Worm (Caenorhabditis elegans): ENCODE results near the gene rpb-12.

rpb-12 gene

DNA sequence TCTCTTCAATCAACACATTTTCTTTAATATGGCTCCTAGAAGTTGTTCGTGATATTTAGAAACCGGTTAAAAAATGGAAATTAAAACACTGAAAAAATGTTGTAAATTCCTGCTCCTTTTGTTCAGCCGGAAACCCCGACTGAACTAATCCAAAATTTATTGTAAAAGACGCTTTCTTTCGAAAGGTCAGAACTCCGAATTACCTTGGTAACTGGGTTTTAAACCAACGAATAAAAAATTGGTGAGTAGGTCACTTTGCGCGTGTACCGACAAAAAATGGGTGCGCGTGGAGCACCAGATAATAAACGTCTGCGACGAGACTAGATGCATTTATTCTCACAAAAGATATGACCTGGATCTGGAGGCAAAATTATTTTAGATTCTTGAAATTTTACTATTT, 16.1 kb downstream of the rpb-12 start:
- TF ChIP-seq tbx-37 (GFP tag; conservative IDR thresholded peaks at IDR 0.05) (no peak), pes-1 (GFP tag; IDR thresholded peaks at IDR 0.05) (no peak), ama-1 (optimal IDR thresholded peaks at IDR 0.05) (no peak), flt-1 (GFP tag; IDR thresholded peaks at IDR 0.05) (no peak), F13C5.2 (tag; optimal IDR thresholded peaks at IDR 0.05) (no peak), sea-1 (GFP tag; conservative IDR thresholded peaks at IDR 0.05) (no peak), hnd-1 (tag; optimal IDR thresholded peaks at IDR 0.05) (no peak), tra-4 (tag; optimal IDR thresholded peaks at IDR 0.05) (no peak), ceh-13 (GFP tag; optimal IDR thresholded peaks at IDR 0.05) (no peak)

DNA sequence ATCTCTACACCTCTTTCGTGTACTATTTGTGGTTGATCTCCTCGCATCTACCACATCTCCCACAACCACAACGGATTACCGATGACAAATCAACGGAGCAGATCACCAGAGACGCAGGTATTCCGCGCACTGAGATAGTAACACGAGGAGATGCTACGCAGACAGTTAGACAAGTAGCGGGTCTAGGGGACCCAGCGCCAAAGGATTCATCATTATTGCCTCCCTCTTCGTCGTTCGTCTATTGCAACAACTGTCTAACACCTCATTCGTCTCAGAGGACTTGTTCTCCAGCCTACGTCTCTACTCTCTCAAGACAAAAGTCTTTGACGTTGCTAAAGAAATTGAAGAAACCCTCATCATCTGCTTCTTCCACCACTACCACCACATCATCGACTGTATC, 25.1 kb downstream of the rpb-12 start:
- TF ChIP-seq aly-1 (tag; optimal IDR thresholded peaks at IDR 0.05) (no peak), hnd-1 (tag; optimal IDR thresholded peaks at IDR 0.05) (no peak), pes-1 (GFP tag; IDR thresholded peaks at IDR 0.05) (no peak), ceh-36 (tag; optimal IDR thresholded peaks at IDR 0.05) (no peak), ama-1 (optimal IDR thresholded peaks at IDR 0.05) (no peak), tbx-37 (GFP tag; conservative IDR thresholded peaks at IDR 0.05) (no peak), tra-4 (tag; optimal IDR thresholded peaks at IDR 0.05) (no peak), flt-1 (GFP tag; IDR thresholded peaks at IDR 0.05) (no peak), ets-7 (tag; optimal IDR thresholded peaks at IDR 0.05) (no peak), F13C5.2 (tag; optimal IDR thresholded peaks at IDR 0.05) (no peak), hmbx-1 (tag; optimal IDR thresholded peaks at IDR 0.05) (no peak), B0310.2 (tag; optimal IDR thresholded peaks at IDR 0.05) (no peak), sea-1 (GFP tag; conservative IDR thresholded peaks at IDR 0.05) (no peak), scrt-1 (GFP tag; IDR thresholded peaks at IDR 0.05) (no peak), ceh-13 (GFP tag; optimal IDR thresholded peaks at IDR 0.05) (no peak)

DNA sequence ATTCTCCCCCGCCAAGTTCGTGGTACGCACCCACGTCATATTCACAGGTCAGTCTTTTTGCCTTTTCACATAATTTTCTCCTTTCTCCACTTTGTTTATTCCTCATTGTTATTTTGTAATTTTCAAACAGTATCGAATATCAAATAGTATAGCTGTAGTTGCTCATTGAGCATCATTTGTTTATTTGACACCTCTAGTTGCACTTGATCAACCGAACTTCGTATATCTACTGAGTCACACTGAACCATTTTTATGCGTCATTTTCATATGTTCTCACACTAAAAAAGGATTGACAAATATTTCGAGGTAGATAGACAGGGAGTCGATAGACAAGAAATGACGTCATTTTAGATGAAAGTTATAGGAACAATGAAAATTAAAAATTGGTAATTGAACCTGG, 26.4 kb downstream of the rpb-12 start:
- TF ChIP-seq aly-1 (tag; optimal IDR thresholded peaks at IDR 0.05) = no peak
- TF ChIP-seq sea-1 (GFP tag; conservative IDR thresholded peaks at IDR 0.05) = no peak
- TF ChIP-seq B0310.2 (tag; optimal IDR thresholded peaks at IDR 0.05) = no peak
- no peak for TF ChIP-seq hnd-1 (tag; optimal IDR thresholded peaks at IDR 0.05)
- no peak for TF ChIP-seq flt-1 (GFP tag; IDR thresholded peaks at IDR 0.05)
- no peak for TF ChIP-seq ceh-36 (tag; optimal IDR thresholded peaks at IDR 0.05)
- TF ChIP-seq ceh-13 (GFP tag; optimal IDR thresholded peaks at IDR 0.05) = no peak
- no peak for TF ChIP-seq ets-7 (tag; optimal IDR thresholded peaks at IDR 0.05)
- TF ChIP-seq hmbx-1 (tag; optimal IDR thresholded peaks at IDR 0.05) = no peak
- TF ChIP-seq pes-1 (GFP tag; IDR thresholded peaks at IDR 0.05) = no peak

DNA sequence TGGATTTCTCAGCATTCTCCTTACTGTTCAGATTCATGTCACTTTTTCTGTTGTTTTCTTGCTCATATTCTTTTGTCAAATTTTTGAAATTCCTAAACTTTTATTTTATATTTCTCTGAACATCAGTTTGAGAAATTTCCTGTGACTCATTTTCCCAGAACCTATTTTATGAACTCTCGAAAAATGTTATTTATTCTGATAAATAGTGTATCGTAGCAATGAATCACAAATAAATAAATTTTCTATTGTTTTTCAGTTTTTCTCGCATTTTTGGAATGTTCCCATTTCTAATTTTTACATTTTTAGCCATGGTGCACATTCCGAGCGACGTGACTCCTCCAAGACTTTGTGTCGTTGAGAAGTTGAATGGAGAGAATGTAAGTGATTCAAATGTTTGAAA, 27.9 kb downstream of the rpb-12 start, which contains the start of gene nrfl-1:
Gene nrfl-1, plus strand, starts transcription at position 301 of the 400 bp plus-strand sequence.
- TF ChIP-seq flt-1 (GFP tag; IDR thresholded peaks at IDR 0.05) (no peak), B0310.2 (tag; optimal IDR thresholded peaks at IDR 0.05) (no peak), ceh-36 (tag; optimal IDR thresholded peaks at IDR 0.05) (no peak), ama-1 (optimal IDR thresholded peaks at IDR 0.05) (no peak), aly-1 (tag; optimal IDR thresholded peaks at IDR 0.05) (no peak), hmbx-1 (tag; optimal IDR thresholded peaks at IDR 0.05) (no peak), pes-1 (GFP tag; IDR thresholded peaks at IDR 0.05) (no peak), tbx-37 (GFP tag; conservative IDR thresholded peaks at IDR 0.05) (no peak), scrt-1 (GFP tag; IDR thresholded peaks at IDR 0.05) (no peak), F13C5.2 (tag; optimal IDR thresholded peaks at IDR 0.05) (no peak), hmg-4 (GFP tag; optimal IDR thresholded peaks at IDR 0.05) (no peak), sea-1 (GFP tag; conservative IDR thresholded peaks at IDR 0.05) (no peak), hnd-1 (tag; optimal IDR thresholded peaks at IDR 0.05) (no peak), ceh-13 (GFP tag; optimal IDR thresholded peaks at IDR 0.05) (no peak), tbx-11 (GFP tag; IDR thresholded peaks at IDR 0.05) (no peak), ets-7 (tag; optimal IDR thresholded peaks at IDR 0.05) (no peak), tra-4 (tag; optimal IDR thresholded peaks at IDR 0.05) (no peak)

DNA sequence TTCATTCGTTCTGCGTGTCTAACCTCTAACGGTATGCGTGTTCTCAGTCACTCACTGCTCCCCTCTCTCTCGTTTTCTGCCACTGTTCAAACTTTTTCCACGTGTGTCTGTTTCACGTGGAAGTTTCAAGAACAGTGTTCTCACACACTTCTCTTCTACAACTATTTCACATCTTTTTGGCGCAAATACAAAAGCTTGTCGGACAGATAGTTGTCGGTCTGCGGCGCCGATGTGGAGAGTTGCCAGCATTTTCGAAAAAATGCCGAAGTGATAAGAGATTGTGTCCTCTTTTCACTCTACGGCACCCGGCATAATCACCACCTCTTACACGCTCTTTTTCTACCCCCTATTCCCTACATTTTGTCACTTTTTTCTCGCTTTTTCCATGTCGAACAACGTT, 28.3 kb downstream of the rpb-12 start:
- TF ChIP-seq hnd-1 (tag; optimal IDR thresholded peaks at IDR 0.05) = no peak
- TF ChIP-seq hmbx-1 (tag; optimal IDR thresholded peaks at IDR 0.05) = no peak
- TF ChIP-seq tbx-11 (GFP tag; IDR thresholded peaks at IDR 0.05) = no peak
- no peak for TF ChIP-seq tra-4 (tag; optimal IDR thresholded peaks at IDR 0.05)
- no peak for TF ChIP-seq sea-1 (GFP tag; conservative IDR thresholded peaks at IDR 0.05)
- TF ChIP-seq flt-1 (GFP tag; IDR thresholded peaks at IDR 0.05) = no peak
- no peak for TF ChIP-seq pes-1 (GFP tag; IDR thresholded peaks at IDR 0.05)
- no peak for TF ChIP-seq ceh-36 (tag; optimal IDR thresholded peaks at IDR 0.05)
- no peak for TF ChIP-seq F13C5.2 (tag; optimal IDR thresholded peaks at IDR 0.05)
- no peak for TF ChIP-seq aly-1 (tag; optimal IDR thresholded peaks at IDR 0.05)
- no peak for TF ChIP-seq scrt-1 (GFP tag; IDR thresholded peaks at IDR 0.05)
- TF ChIP-seq tbx-37 (GFP tag; conservative IDR thresholded peaks at IDR 0.05) = no peak

DNA sequence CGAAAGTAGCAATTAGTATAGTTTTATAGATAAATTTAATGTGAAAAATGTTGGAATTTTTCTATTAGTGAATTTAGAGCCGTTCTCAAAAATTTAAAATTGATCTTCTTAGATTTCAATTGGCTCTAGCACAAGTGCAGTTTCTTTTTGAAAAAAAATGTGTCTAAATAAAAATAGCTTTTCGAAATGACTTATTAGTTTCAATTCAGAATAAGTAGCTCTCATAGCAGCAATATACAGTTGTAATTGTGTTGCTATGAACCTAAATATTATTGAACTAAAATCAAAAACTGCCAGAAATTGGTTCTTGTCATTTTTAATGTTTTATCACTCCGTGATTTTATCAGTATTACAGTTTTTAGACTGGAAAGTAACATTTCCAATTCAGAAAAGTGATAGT, 29.0 kb downstream of the rpb-12 start:
- no peak for TF ChIP-seq hmg-4 (GFP tag; optimal IDR thresholded peaks at IDR 0.05)
- no peak for TF ChIP-seq hnd-1 (tag; optimal IDR thresholded peaks at IDR 0.05)
- TF ChIP-seq F13C5.2 (tag; optimal IDR thresholded peaks at IDR 0.05) = no peak
- no peak for TF ChIP-seq tbx-11 (GFP tag; IDR thresholded peaks at IDR 0.05)
- no peak for TF ChIP-seq ceh-36 (tag; optimal IDR thresholded peaks at IDR 0.05)

DNA sequence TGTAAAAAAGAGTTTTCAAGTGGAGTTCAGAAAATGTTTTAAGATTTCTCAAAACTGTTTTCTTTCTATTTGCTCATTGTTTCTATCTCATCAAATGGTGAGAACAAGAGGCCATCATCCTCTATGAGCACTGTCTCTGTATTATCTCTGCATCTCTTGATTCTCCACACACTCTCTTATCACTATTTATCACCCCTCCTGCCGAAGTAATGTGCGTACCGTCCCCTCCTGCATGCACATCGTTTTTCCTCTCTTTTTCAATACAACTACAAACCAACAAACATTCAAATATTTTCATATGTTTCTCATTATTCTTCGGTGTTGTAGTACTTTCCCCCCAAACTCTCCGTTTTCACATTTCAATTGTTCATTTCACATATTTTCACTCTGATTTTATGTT, 30.2 kb downstream of the rpb-12 start:
- no peak for TF ChIP-seq aly-1 (tag; optimal IDR thresholded peaks at IDR 0.05)

DNA sequence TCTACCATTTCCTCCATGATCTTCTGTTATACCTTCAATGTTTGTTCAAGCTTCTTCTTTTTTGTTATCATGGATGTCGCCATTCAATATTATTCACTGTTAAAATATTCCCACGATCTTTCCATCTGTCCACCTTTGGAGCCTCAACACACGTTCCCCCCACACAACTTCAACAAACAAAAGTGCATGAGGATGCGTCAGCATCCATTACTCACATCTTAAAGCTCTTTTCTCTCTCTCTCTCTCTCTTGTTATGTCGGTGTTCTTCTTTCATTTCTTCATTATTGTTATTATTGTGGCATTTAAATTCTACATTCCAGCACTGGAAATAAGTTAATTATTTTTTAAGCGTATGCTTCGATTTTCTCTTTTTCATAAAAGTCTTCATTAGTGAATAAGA, 32.6 kb downstream of the rpb-12 start:
- TF ChIP-seq hmbx-1 (tag; optimal IDR thresholded peaks at IDR 0.05) (no peak), ceh-13 (GFP tag; optimal IDR thresholded peaks at IDR 0.05) (no peak), pes-1 (GFP tag; IDR thresholded peaks at IDR 0.05) (no peak), B0310.2 (tag; optimal IDR thresholded peaks at IDR 0.05) (no peak), hnd-1 (tag; optimal IDR thresholded peaks at IDR 0.05) (no peak), ets-7 (tag; optimal IDR thresholded peaks at IDR 0.05) (no peak), sea-1 (GFP tag; conservative IDR thresholded peaks at IDR 0.05) (no peak), F13C5.2 (tag; optimal IDR thresholded peaks at IDR 0.05) (no peak), tbx-11 (GFP tag; IDR thresholded peaks at IDR 0.05) (no peak), tra-4 (tag; optimal IDR thresholded peaks at IDR 0.05) (no peak), hmg-4 (GFP tag; optimal IDR thresholded peaks at IDR 0.05) (no peak)

All from whole organism, early embryonic.